Worm (Caenorhabditis elegans) whole organism, L1 larva: Measurements from ENCODE around the gene scc-2.

ENCODE experiments used
- egl-27 ChIP-seq, 2 experiments: fragments of 150-350 bp in 1 of 2; sonication (generic microtip); optimal IDR thresholded peaks; 3 replicates each; lab custom pipeline; 2017 to 2018; ENCODE audit warnings: missing biosample characterization in 2 of 2, missing genetic modification characterization in 2 of 2, missing genetic modification reagents in 2 of 2
- fos-1 ChIP-seq: fragments of 150-350 bp; optimal IDR thresholded peaks from 2 replicates; lab custom pipeline; 2014; ENCODE audit warnings: missing biosample characterization, missing genetic modification characterization
- lin-15B ChIP-seq: fragments of 150-350 bp; sonication (generic microtip); optimal IDR thresholded peaks from 3 replicates; lab custom pipeline; 2014; ENCODE audit warnings: missing biosample characterization, missing genetic modification characterization
- nhr-77 ChIP-seq: fragments of 150-350 bp; optimal IDR thresholded peaks from 2 replicates; lab custom pipeline; 2014; ENCODE audit warnings: missing biosample characterization, missing genetic modification characterization
- ztf-11 ChIP-seq, 2 experiments: sonication (generic microtip); optimal IDR thresholded peaks; 2 replicates each; lab custom pipeline; 2016 to 2017; ENCODE audit warnings: missing genetic modification characterization in 2 of 2, missing biosample characterization in 1 of 2, missing compliant biosample characterization in 1 of 2
- ztf-4 ChIP-seq: fragments of 150-350 bp; optimal IDR thresholded peaks from 2 replicates; lab custom pipeline; 2014; ENCODE audit warnings: missing biosample characterization, missing genetic modification characterization

DNA sequence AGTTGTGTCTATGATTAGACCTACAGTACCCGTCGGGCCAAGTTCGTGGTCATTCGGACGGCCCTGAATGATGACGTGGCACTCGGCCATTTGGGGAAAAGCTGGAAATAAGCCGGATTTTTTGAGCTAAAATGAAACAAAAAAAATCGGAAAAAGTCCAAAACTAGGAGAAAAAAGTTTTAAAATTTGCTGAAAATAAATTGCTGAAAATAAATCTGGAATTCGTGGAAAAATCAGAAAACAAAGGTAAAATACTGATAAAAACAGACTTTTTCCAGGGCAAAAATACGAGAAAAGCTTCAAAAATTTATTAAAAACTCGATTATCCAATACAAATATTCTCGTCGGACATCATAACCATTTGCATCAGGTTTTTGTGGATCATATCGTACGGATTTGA is 20.1 kb upstream of the scc-2 start, which contains the start of gene B0432.9:
- TF ChIP-seq nhr-77 (no peak), ztf-11 (tag; optimal IDR thresholded peaks at IDR 0.05; lab: Kevin White, UChicago) (no peak), lin-15B (tag; lab: Kevin White, UChicago) (no peak), ztf-4 (no peak), egl-27 (tag; optimal IDR thresholded peaks at IDR 0.05; lab: Kevin White, UChicago) (no peak), fos-1 (tag; lab: Kevin White, UChicago) (no peak)
